Worm (Caenorhabditis elegans) whole organism, L4 larva: Measurements from ENCODE around the gene F22E5.9.
"Not testable (repeated sequence)": the region's sequence is repeated elsewhere in the genome, so short reads cannot be mapped to it uniquely, and the experiment has no call there.

Experiments
- cey-2 ChIP-seq: sonication (generic microtip); optimal IDR thresholded peaks from 3 replicates; lab custom pipeline; 2017; ENCODE audit warnings: missing genetic modification characterization, mild to moderate bottlenecking, missing compliant biosample characterization, antibody characterized with exemption, borderline replicate concordance; ENCODE audit not compliant: insufficient read depth
- ctbp-1 ChIP-seq: fragments of 200-800 bp; sonication (Bioruptor generic); IDR thresholded peaks from 2 replicates; pipeline ENCODE4 v1.3.6; 2022; ENCODE audit warnings: missing genetic modification reagents, missing genetic modification characterization, missing compliant biosample characterization
- daf-16 ChIP-seq, 3 experiments: sonication (generic microtip); optimal IDR thresholded peaks; 2 replicates each; lab custom pipeline; 2016 to 2017; ENCODE audit warnings: missing genetic modification characterization in 3 of 3, missing genetic modification reagents in 3 of 3, mild to moderate bottlenecking in 2 of 3, missing compliant biosample characterization in 2 of 3, missing biosample characterization in 1 of 3, moderate library complexity in 1 of 3
- egl-43 ChIP-seq: fragments of 200-800 bp; sonication (Bioruptor generic); IDR thresholded peaks from 2 replicates; pipeline ENCODE4 v1.3.6; 2022; ENCODE audit warnings: missing genetic modification reagents, missing genetic modification characterization, missing compliant biosample characterization
- mdl-1 ChIP-seq, 2 experiments: fragments of 150-350 bp in 1 of 2; sonication (generic microtip) in 1 of 2; optimal IDR thresholded peaks; 2 replicates each; lab custom pipeline; 2014 to 2017; ENCODE audit warnings: missing biosample characterization in 2 of 2, missing genetic modification characterization in 2 of 2
- nhr-11 ChIP-seq: fragments of 150-350 bp; optimal IDR thresholded peaks from 2 replicates; lab custom pipeline; 2014; ENCODE audit warnings: missing biosample characterization, missing genetic modification characterization
- nhr-76 ChIP-seq: fragments of 150-350 bp; optimal IDR thresholded peaks from 2 replicates; lab custom pipeline; 2014; ENCODE audit warnings: missing biosample characterization, missing genetic modification characterization
- pha-4 ChIP-seq, 2 experiments: fragments of 150-350 bp in 1 of 2; fragments of 200-800 bp in 1 of 2; sonication (Bioruptor generic) in 1 of 2; IDR thresholded peaks in 1 of 2; optimal IDR thresholded peaks in 1 of 2; 2 replicates each; pipeline versions ENCODE4 v1.3.6 to Lab custom; 2014 to 2022; ENCODE audit warnings: missing genetic modification characterization in 2 of 2, missing genetic modification reagents in 2 of 2, missing biosample characterization in 1 of 2, missing compliant biosample characterization in 1 of 2
- spr-3 ChIP-seq: fragments of 200-800 bp; sonication (Bioruptor generic); optimal IDR thresholded peaks from 2 replicates; lab custom pipeline; 2018; ENCODE audit warnings: mild to moderate bottlenecking, missing genetic modification characterization, missing compliant biosample characterization

The F22E5.9 gene

ce11 chrII:2686985-2687675, 48.9 kb downstream of the F22E5.9 start, which contains the start of the genes sup-9 and nspf-1:
Gene sup-9 (minus strand): TSS chrII:2687027.
Gene nspf-1 (plus strand): TSS chrII:2687625.
- TF ChIP-seq cey-2 (tag; lab: Kevin White, UChicago) (no peak), daf-16 (GFP tag; optimal IDR thresholded peaks at IDR 0.05; lab: Kevin White, UChicago) (peak in 1 of 2 experiments; percentile 45), daf-16 (tag; optimal IDR thresholded peaks at IDR 0.05; lab: Kevin White, UChicago) (no peak), spr-3 (GFP tag; lab: Kevin White, UChicago) (no peak), egl-43 (no peak), ctbp-1 (GFP tag; lab: Robert Waterston, UW) (0 out of 2 replicates have a peak, but pooled peaks have one; percentile 32), nhr-11 (tag; lab: Kevin White, UChicago) (peak; percentile 9)

DNA sequence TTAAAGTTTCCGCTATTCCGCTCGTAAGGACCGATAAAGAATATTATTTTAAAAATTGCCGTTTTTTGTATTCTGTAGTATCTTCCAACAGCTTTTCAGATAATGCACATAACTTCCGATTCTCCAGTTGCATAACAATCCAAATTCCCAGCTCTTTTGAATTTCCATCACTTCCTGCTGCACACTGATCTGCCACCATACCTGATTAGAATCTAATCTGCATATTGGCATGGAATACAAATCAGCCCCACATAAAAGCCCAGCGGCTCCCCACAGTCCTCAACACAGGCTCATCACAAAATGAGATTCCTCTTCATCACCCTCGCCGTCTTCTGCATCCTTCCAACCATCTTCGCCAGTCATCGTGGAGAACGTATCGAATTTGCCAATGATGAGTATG, 50.4 kb downstream of the F22E5.9 start, which contains the start of gene nspf-2:
Gene nspf-2 (plus strand): TSS at position 301 of the 400 bp plus-strand sequence.
- TF ChIP-seq mdl-1 (tag; optimal IDR thresholded peaks at IDR 0.05; lab: Kevin White, UChicago); pha-4 (GFP tag; IDR thresholded peaks at IDR 0.05; lab: Robert Waterston, UW); pha-4 (tag; optimal IDR thresholded peaks at IDR 0.05; lab: Kevin White, UChicago); nhr-76: not testable (repeated sequence)
